Fruit fly (Drosophila melanogaster): ENCODE data around the gene fz2.

The fz2 gene

dm6 chr3L:19260278-19260803, 25.2 kb upstream of the fz2 start, which contains the start of gene nes (continued):
- TF ChIP-seq CTCF (GFP tag; optimal IDR thresholded peaks at IDR 0.05) (no peak), sima (GFP tag; optimal IDR thresholded peaks at IDR 0.05) (no peak), CG11398 (GFP tag; optimal IDR thresholded peaks at IDR 0.05) (no peak), ftz-f1 (GFP tag; optimal IDR thresholded peaks at IDR 0.05) (peak; percentile 84), CG9932 (GFP tag; IDR thresholded peaks at IDR 0.05) (peak; percentile 73), hkb (optimal IDR thresholded peaks at IDR 0.05) (no peak), hkb (GFP tag; IDR thresholded peaks at IDR 0.05) (no peak), Opbp (GFP tag; IDR thresholded peaks at IDR 0.05; ENCODE audit: partially characterized antibody) (0 out of 3 replicates have a peak, but pooled peaks have one; percentile 31), twi (tag; optimal IDR thresholded peaks at IDR 0.05) (no peak), lab (GFP tag; optimal IDR thresholded peaks at IDR 0.05) (no peak), ham (GFP tag; IDR thresholded peaks at IDR 0.05) (no peak), hth (optimal IDR thresholded peaks at IDR 0.05) (no peak), ranshi (GFP tag; IDR thresholded peaks at IDR 0.05) (no peak; the same call in 1 of the 2 replicates), Doc3 (GFP tag; IDR thresholded peaks at IDR 0.05; ENCODE audit: partially characterized antibody) (0 out of 3 replicates have a peak, but pooled peaks have one; percentile 44), Asciz (GFP tag; optimal IDR thresholded peaks at IDR 0.05) (no peak), CG11723 (GFP tag; optimal IDR thresholded peaks at IDR 0.05) (no peak), CG7556 (GFP tag; optimal IDR thresholded peaks at IDR 0.05) (no peak), Six4 (GFP tag; optimal IDR thresholded peaks at IDR 0.05) (no peak), eve (GFP tag; optimal IDR thresholded peaks at IDR 0.05) (no peak), NC2α (GFP tag; optimal IDR thresholded peaks at IDR 0.05) (no peak), HLH3B (GFP tag; IDR thresholded peaks at IDR 0.05) (no peak), CG3847 (GFP tag; IDR thresholded peaks at IDR 0.05) (peak; percentile 26), CG12236 (GFP tag; optimal IDR thresholded peaks at IDR 0.05) (no peak), CG12155 (GFP tag; optimal IDR thresholded peaks at IDR 0.05) (no peak), unpg (GFP tag; optimal IDR thresholded peaks at IDR 0.05) (no peak), pita (GFP tag; optimal IDR thresholded peaks at IDR 0.05) (no peak), CG16863 (GFP tag; optimal IDR thresholded peaks at IDR 0.05) (no peak), CG9609 (GFP tag; optimal IDR thresholded peaks at IDR 0.05) (no peak), phol (tag; optimal IDR thresholded peaks at IDR 0.05) (no peak), TFAM (GFP tag; optimal IDR thresholded peaks at IDR 0.05) (no peak), Jarid2 (GFP tag; optimal IDR thresholded peaks at IDR 0.05) (peak; percentile 17), CG3065 (GFP tag; optimal IDR thresholded peaks at IDR 0.05) (no peak), CG14710 (tag; optimal IDR thresholded peaks at IDR 0.05) (peak; percentile 6), en (GFP tag; optimal IDR thresholded peaks at IDR 0.05) (no peak), tap (tag; optimal IDR thresholded peaks at IDR 0.05) (no peak), CG8089 (GFP tag; optimal IDR thresholded peaks at IDR 0.05) (no peak), zf30C (GFP tag; optimal IDR thresholded peaks at IDR 0.05) (no peak), CG15601 (tag; optimal IDR thresholded peaks at IDR 0.05) (no peak), Spps (tag; optimal IDR thresholded peaks at IDR 0.05) (no peak), CG8944 (GFP tag; optimal IDR thresholded peaks at IDR 0.05) (no peak), YL-1 (GFP tag; optimal IDR thresholded peaks at IDR 0.05) (peak; percentile 7), CG8290 (GFP tag; optimal IDR thresholded peaks at IDR 0.05) (no peak), CG8290 (tag; optimal IDR thresholded peaks at IDR 0.05) (peak in 1 of 2 experiments; percentile 56), Oli (tag; optimal IDR thresholded peaks at IDR 0.05) (no peak), Fer2 (tag; optimal IDR thresholded peaks at IDR 0.05) (no peak), otp (GFP tag; IDR thresholded peaks at IDR 0.05) (no peak), Ets65A (GFP tag) (peak; percentile 82), CG3726 (GFP tag; IDR thresholded peaks at IDR 0.05) (no peak), mirr (GFP tag; optimal IDR thresholded peaks at IDR 0.05) (peak; percentile 6), CG7786 (GFP tag; optimal IDR thresholded peaks at IDR 0.05) (no peak), CG18476 (GFP tag; optimal IDR thresholded peaks at IDR 0.05) (no peak), bsh (GFP tag; optimal IDR thresholded peaks at IDR 0.05) (no peak), CG34422 (GFP tag; IDR thresholded peaks at IDR 0.05) (peak; percentile 8; the same call in 1 of the 3 replicates)
